Worm (Caenorhabditis elegans) whole organism, L2 larva: ENCODE results near the gene anmt-1.

Experiments used
- C34F6.9 ChIP-seq: fragments of 150-350 bp; optimal IDR thresholded peaks from 2 replicates; lab custom pipeline; 2014; ENCODE audit warnings: missing biosample characterization, missing genetic modification characterization
- F13H6.1 ChIP-seq: sonication (generic microtip); optimal IDR thresholded peaks from 2 replicates; lab custom pipeline; 2016; ENCODE audit warnings: missing genetic modification characterization, missing compliant biosample characterization
- Y55F3AM.14 ChIP-seq: fragments of 200-800 bp; sonication (Bioruptor generic); optimal IDR thresholded peaks from 2 replicates; lab custom pipeline; 2018; ENCODE audit warnings: mild to moderate bottlenecking, missing genetic modification characterization, missing compliant biosample characterization
- ZK546.5 ChIP-seq: sonication (generic microtip); optimal IDR thresholded peaks from 2 replicates; lab custom pipeline; 2017; ENCODE audit warnings: missing biosample characterization, missing genetic modification characterization
- alr-1 ChIP-seq: fragments of 150-350 bp; optimal IDR thresholded peaks from 2 replicates; lab custom pipeline; 2014; ENCODE audit warnings: missing biosample characterization, missing genetic modification characterization
- aly-2 ChIP-seq: fragments of 150-350 bp; optimal IDR thresholded peaks from 2 replicates; lab custom pipeline; 2014; ENCODE audit warnings: missing biosample characterization, missing genetic modification characterization
- blmp-1 ChIP-seq: sonication (generic microtip); optimal IDR thresholded peaks from 2 replicates; lab custom pipeline; 2017; ENCODE audit warnings: missing genetic modification characterization, mild to moderate bottlenecking, missing compliant biosample characterization, antibody characterized with exemption, moderate library complexity; ENCODE audit not compliant: insufficient read depth
- ceh-16 ChIP-seq: fragments of 150-350 bp; optimal IDR thresholded peaks from 2 replicates; lab custom pipeline; 2014; ENCODE audit warnings: missing biosample characterization, missing genetic modification characterization
- ceh-82 ChIP-seq: fragments of 150-350 bp; optimal IDR thresholded peaks from 2 replicates; lab custom pipeline; 2014; ENCODE audit warnings: missing biosample characterization, missing genetic modification characterization
- crh-2 ChIP-seq: sonication (generic microtip); optimal IDR thresholded peaks from 2 replicates; lab custom pipeline; 2017; ENCODE audit warnings: missing biosample characterization, missing genetic modification characterization
- egl-27 ChIP-seq: sonication (generic microtip); optimal IDR thresholded peaks from 3 replicates; lab custom pipeline; 2017; ENCODE audit warnings: missing biosample characterization, missing genetic modification reagents, missing genetic modification characterization
- elt-1 ChIP-seq: fragments of 150-350 bp; optimal IDR thresholded peaks from 2 replicates; lab custom pipeline; 2014; ENCODE audit warnings: missing biosample characterization, missing genetic modification characterization
- elt-3 ChIP-seq: sonication (generic microtip); optimal IDR thresholded peaks from 2 replicates; lab custom pipeline; 2017; ENCODE audit warnings: missing biosample characterization, missing genetic modification characterization
- fos-1 ChIP-seq: fragments of 150-350 bp; optimal IDR thresholded peaks from 2 replicates; lab custom pipeline; 2014; ENCODE audit warnings: missing biosample characterization, missing genetic modification characterization
- gmeb-1 ChIP-seq: fragments of 150-350 bp; optimal IDR thresholded peaks from 2 replicates; lab custom pipeline; 2014; ENCODE audit warnings: missing biosample characterization, missing genetic modification characterization
- lin-11 ChIP-seq: fragments of 150-350 bp; sonication (generic microtip); optimal IDR thresholded peaks from 2 replicates; lab custom pipeline; 2014; ENCODE audit warnings: missing biosample characterization, missing genetic modification characterization, inconsistent platforms, mixed read lengths
- lin-13 ChIP-seq: fragments of 150-350 bp; optimal IDR thresholded peaks from 2 replicates; lab custom pipeline; 2014; ENCODE audit warnings: missing biosample characterization, missing genetic modification reagents, missing genetic modification characterization
- lin-39 ChIP-seq: fragments of 150-350 bp; optimal IDR thresholded peaks from 2 replicates; lab custom pipeline; 2014; ENCODE audit warnings: missing biosample characterization, missing genetic modification reagents, missing genetic modification characterization
- lsy-2 ChIP-seq, 2 experiments: fragments of 150-350 bp in 1 of 2; sonication (generic microtip) in 1 of 2; optimal IDR thresholded peaks; 2 replicates each; lab custom pipeline; 2014 to 2017; ENCODE audit warnings: missing biosample characterization in 2 of 2, missing genetic modification characterization in 2 of 2
- mab-5 ChIP-seq: fragments of 150-350 bp; optimal IDR thresholded peaks from 2 replicates; lab custom pipeline; 2014; ENCODE audit warnings: missing biosample characterization, missing genetic modification characterization
- mbf-1 ChIP-seq: sonication (generic microtip); optimal IDR thresholded peaks from 2 replicates; lab custom pipeline; 2017; ENCODE audit warnings: missing biosample characterization, missing genetic modification characterization
- mdl-1 ChIP-seq, 2 experiments: fragments of 150-350 bp in 1 of 2; sonication (generic microtip) in 1 of 2; optimal IDR thresholded peaks; 2 replicates each; lab custom pipeline; 2017; ENCODE audit warnings: missing biosample characterization in 2 of 2, missing genetic modification characterization in 2 of 2
- nhr-10 ChIP-seq: sonication (generic microtip); optimal IDR thresholded peaks from 2 replicates; lab custom pipeline; 2017; ENCODE audit warnings: missing biosample characterization, missing genetic modification characterization
- nhr-12 ChIP-seq: fragments of 150-350 bp; optimal IDR thresholded peaks from 2 replicates; lab custom pipeline; 2014; ENCODE audit warnings: missing biosample characterization, missing genetic modification characterization
- nhr-129 ChIP-seq: fragments of 150-350 bp; optimal IDR thresholded peaks from 2 replicates; lab custom pipeline; 2014; ENCODE audit warnings: missing biosample characterization, missing genetic modification characterization
- nhr-21 ChIP-seq: fragments of 150-350 bp; optimal IDR thresholded peaks from 2 replicates; lab custom pipeline; 2014; ENCODE audit warnings: missing biosample characterization, missing genetic modification characterization
- nhr-237 ChIP-seq: fragments of 150-350 bp; optimal IDR thresholded peaks from 2 replicates; lab custom pipeline; 2014; ENCODE audit warnings: missing biosample characterization, missing genetic modification characterization
- nhr-25 ChIP-seq: fragments of 150-350 bp; sonication (generic microtip); optimal IDR thresholded peaks from 3 replicates; lab custom pipeline; 2014; ENCODE audit warnings: missing biosample characterization, missing genetic modification characterization
- nhr-77 ChIP-seq: fragments of 150-350 bp; optimal IDR thresholded peaks from 2 replicates; lab custom pipeline; 2014; ENCODE audit warnings: missing biosample characterization, missing genetic modification characterization
- sem-4 ChIP-seq: fragments of 150-350 bp; optimal IDR thresholded peaks from 2 replicates; lab custom pipeline; 2014; ENCODE audit warnings: missing biosample characterization, missing genetic modification reagents, missing genetic modification characterization
- sma-3 ChIP-seq: sonication (generic microtip); optimal IDR thresholded peaks from 2 replicates; lab custom pipeline; 2016; ENCODE audit warnings: missing genetic modification reagents, missing genetic modification characterization, missing compliant biosample characterization
- sma-9 ChIP-seq, 2 experiments: fragments of 150-350 bp in 1 of 2; sonication (generic microtip) in 1 of 2; optimal IDR thresholded peaks; 2 replicates each; lab custom pipeline; 2014 to 2016; ENCODE audit warnings: missing genetic modification characterization in 2 of 2, mild to moderate bottlenecking in 1 of 2, missing biosample characterization in 1 of 2, missing compliant biosample characterization in 1 of 2, missing genetic modification reagents in 1 of 2, moderate library complexity in 1 of 2
- snpc-4 ChIP-seq: fragments of 150-350 bp; optimal IDR thresholded peaks from 2 replicates; lab custom pipeline; 2014; ENCODE audit warnings: missing biosample characterization, missing genetic modification characterization
- unc-39 ChIP-seq: fragments of 150-350 bp; optimal IDR thresholded peaks from 2 replicates; lab custom pipeline; 2014; ENCODE audit warnings: missing biosample characterization, missing genetic modification characterization
- unc-55 ChIP-seq: fragments of 150-350 bp; sonication (generic microtip); optimal IDR thresholded peaks from 3 replicates; lab custom pipeline; 2014; ENCODE audit warnings: missing biosample characterization, missing genetic modification reagents, missing genetic modification characterization
- unc-62 ChIP-seq: fragments of 150-350 bp; optimal IDR thresholded peaks from 2 replicates; lab custom pipeline; 2014; ENCODE audit warnings: missing biosample characterization, missing genetic modification reagents, missing genetic modification characterization
- zag-1 ChIP-seq: fragments of 150-350 bp; optimal IDR thresholded peaks from 2 replicates; lab custom pipeline; 2014; ENCODE audit warnings: missing biosample characterization, missing genetic modification characterization
- ztf-1 ChIP-seq: fragments of 200-800 bp; sonication (Bioruptor generic); conservative IDR thresholded peaks from 2 replicates; pipeline ENCODE4 v1.3.6; 2022; ENCODE audit warnings: missing genetic modification characterization, missing compliant biosample characterization
- ztf-11 ChIP-seq: sonication (generic microtip); optimal IDR thresholded peaks from 2 replicates; lab custom pipeline; 2017; ENCODE audit warnings: missing biosample characterization, missing genetic modification characterization

anmt-1 gene

DNA sequence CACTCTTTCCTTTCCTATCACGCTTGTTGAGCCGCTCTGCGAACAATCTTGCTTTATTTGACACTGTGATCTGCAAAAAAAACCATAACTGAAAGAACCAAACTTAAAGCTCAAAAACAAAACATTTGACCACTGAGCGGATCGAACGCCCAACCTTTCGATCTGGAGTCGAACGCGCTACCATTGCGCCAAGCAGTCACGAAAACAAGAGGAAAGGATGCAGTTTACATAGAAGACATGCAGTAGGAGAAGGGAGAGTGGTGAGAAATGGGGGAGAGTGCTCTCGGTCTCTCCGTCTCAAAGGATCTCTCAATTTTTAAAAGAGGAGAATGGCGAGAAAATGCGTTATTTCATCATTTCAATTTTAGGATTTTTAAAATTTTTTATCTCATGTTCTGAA lies 6.2 kb upstream of the anmt-1 start:
- TF ChIP-seq lin-11 (tag; lab: Kevin White, UChicago), result peak; percentile 32
- peak; percentile 68 for TF ChIP-seq zag-1
- TF ChIP-seq lin-13 (GFP tag; lab: Kevin White, UChicago), result peak; percentile 60
- TF ChIP-seq nhr-21 (tag; lab: Kevin White, UChicago), result peak; percentile 64
- TF ChIP-seq nhr-25 (tag; lab: Kevin White, UChicago), result peak; percentile 44
- TF ChIP-seq F13H6.1, result peak; percentile 53
- TF ChIP-seq mbf-1 (tag; lab: Kevin White, UChicago), result no peak
- TF ChIP-seq sma-9 (GFP tag; optimal IDR thresholded peaks at IDR 0.05; lab: Kevin White, UChicago), result peak; percentile 79
- no peak for TF ChIP-seq sma-9 (tag; optimal IDR thresholded peaks at IDR 0.05; lab: Kevin White, UChicago)
- TF ChIP-seq unc-55, result peak; percentile 82
- TF ChIP-seq egl-27 (tag; lab: Kevin White, UChicago), result peak; percentile 54
- TF ChIP-seq nhr-12, result no peak
- peak; percentile 58 to 74 for TF ChIP-seq lsy-2 (tag; optimal IDR thresholded peaks at IDR 0.05; lab: Kevin White, UChicago)
- TF ChIP-seq ceh-16 (tag; lab: Kevin White, UChicago), result no peak
- peak; percentile 68 for TF ChIP-seq Y55F3AM.14 (GFP tag; lab: Kevin White, UChicago)
- TF ChIP-seq unc-62 (GFP tag; lab: Kevin White, UChicago), result no peak
- TF ChIP-seq sem-4 (tag; lab: Kevin White, UChicago), result peak; percentile 34
- no peak for TF ChIP-seq snpc-4 (tag; lab: Kevin White, UChicago)
- no peak for TF ChIP-seq nhr-237 (tag; lab: Kevin White, UChicago)
- no peak for TF ChIP-seq alr-1 (tag; lab: Kevin White, UChicago)
- peak; percentile 91 for TF ChIP-seq nhr-129 (tag; lab: Kevin White, UChicago)
- peak; percentile 43 for TF ChIP-seq fos-1 (tag; lab: Kevin White, UChicago)
- peak; percentile 57 for TF ChIP-seq crh-2 (tag; lab: Kevin White, UChicago)
- peak; percentile 58 for TF ChIP-seq gmeb-1 (tag; lab: Kevin White, UChicago)
- peak; percentile 64 for TF ChIP-seq C34F6.9 (tag; lab: Kevin White, UChicago)
- TF ChIP-seq elt-1 (tag; lab: Kevin White, UChicago), result no peak
- TF ChIP-seq sma-3 (GFP tag; lab: Kevin White, UChicago), result peak; percentile 62
- TF ChIP-seq ztf-11 (tag; lab: Kevin White, UChicago), result no peak

DNA sequence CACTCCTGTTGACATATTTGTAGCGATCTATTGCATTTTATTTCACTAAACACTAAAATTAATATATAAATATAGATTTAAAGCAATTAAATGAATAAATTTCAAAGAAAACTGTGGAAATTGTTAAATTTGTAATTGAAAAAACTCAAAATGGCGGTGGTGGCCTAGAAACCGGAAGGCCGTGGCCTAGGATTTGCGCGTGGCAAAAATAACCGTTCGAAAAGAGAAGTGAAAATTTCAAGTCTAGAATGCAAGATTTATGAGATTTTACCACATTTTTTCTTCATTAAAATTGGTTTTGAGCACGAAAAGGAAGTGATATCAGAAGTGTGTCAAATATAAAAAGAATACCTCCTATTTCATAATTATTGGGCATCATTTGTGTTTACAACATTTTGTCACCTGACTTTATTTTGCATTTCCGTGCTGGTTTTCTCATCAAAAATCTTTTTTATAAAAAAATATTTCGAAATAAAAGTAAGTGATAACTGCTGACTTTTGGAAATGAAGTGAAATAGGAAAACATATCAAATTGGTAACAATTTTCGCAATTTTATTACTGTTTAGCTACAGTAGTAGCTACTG lies 837 bp upstream of the anmt-1 start, which contains the start of gene fli-1:
fli-1 (minus strand) TSS at position 58 of the 585 bp plus-strand sequence.
- TF ChIP-seq ceh-16 (tag; lab: Kevin White, UChicago), result no peak
- no peak for TF ChIP-seq gmeb-1 (tag; lab: Kevin White, UChicago)
- no peak for TF ChIP-seq sem-4 (tag; lab: Kevin White, UChicago)
- no peak for TF ChIP-seq elt-3
- no peak for TF ChIP-seq ztf-1 (GFP tag; lab: Robert Waterston, UW)
- TF ChIP-seq nhr-21 (tag; lab: Kevin White, UChicago), result no peak
- peak; percentile 19 for TF ChIP-seq unc-55
- no peak for TF ChIP-seq unc-62 (GFP tag; lab: Kevin White, UChicago)
- TF ChIP-seq unc-39 (tag; lab: Kevin White, UChicago), result no peak
- no peak for TF ChIP-seq mab-5 (tag; lab: Kevin White, UChicago)
- TF ChIP-seq elt-1 (tag; lab: Kevin White, UChicago), result no peak
- TF ChIP-seq nhr-77, result no peak
- no peak for TF ChIP-seq crh-2 (tag; lab: Kevin White, UChicago)
- no peak for TF ChIP-seq nhr-129 (tag; lab: Kevin White, UChicago)
- TF ChIP-seq nhr-10 (tag; lab: Kevin White, UChicago), result no peak
- TF ChIP-seq lin-13 (GFP tag; lab: Kevin White, UChicago), result no peak
- no peak for TF ChIP-seq fos-1 (tag; lab: Kevin White, UChicago)
- TF ChIP-seq ceh-82 (tag; lab: Kevin White, UChicago), result no peak
- TF ChIP-seq blmp-1, result no peak
- TF ChIP-seq aly-2 (tag; lab: Kevin White, UChicago), result no peak
- TF ChIP-seq ZK546.5 (tag; lab: Kevin White, UChicago), result no peak
- no peak for TF ChIP-seq lin-39 (tag; lab: Kevin White, UChicago)
- TF ChIP-seq mdl-1 (tag; optimal IDR thresholded peaks at IDR 0.05; lab: Kevin White, UChicago), result no peak
- no peak for TF ChIP-seq nhr-237 (tag; lab: Kevin White, UChicago)
- TF ChIP-seq lsy-2 (tag; optimal IDR thresholded peaks at IDR 0.05; lab: Kevin White, UChicago), result peak in 1 of 2 experiments; percentile 34
- peak; percentile 45 for TF ChIP-seq C34F6.9 (tag; lab: Kevin White, UChicago)
